Worm (Caenorhabditis elegans) whole organism, young adult: ENCODE measurements around the gene W05E10.2.

ENCODE experiments used
- F22D6.2 ChIP-seq: sonication (generic microtip); optimal IDR thresholded peaks from 2 replicates; lab custom pipeline; 2016; ENCODE audit warnings: mild to moderate bottlenecking, missing genetic modification characterization, missing compliant biosample characterization
- F39B2.1 ChIP-seq: fragments of 200-800 bp; sonication (Bioruptor generic); IDR thresholded peaks from 2 replicates; pipeline ENCODE4 v1.3.6; 2022; ENCODE audit warnings: missing genetic modification reagents, missing genetic modification characterization, missing compliant biosample characterization
- ama-1 ChIP-seq, 3 experiments: fragments of 150-350 bp in 1 of 3; sonication (generic microtip) in 2 of 3; optimal IDR thresholded peaks; 2 replicates each; lab custom pipeline; 2014 to 2018; ENCODE audit warnings: missing biosample characterization in 2 of 3, missing genetic modification characterization in 2 of 3, missing genetic modification reagents in 2 of 3
- cebp-1 ChIP-seq, 2 experiments: fragments of 200-800 bp in 1 of 2; sonication (Bioruptor generic) in 1 of 2; sonication (generic microtip) in 1 of 2; IDR thresholded peaks in 1 of 2; optimal IDR thresholded peaks in 1 of 2; 2 replicates each; pipeline versions ENCODE4 v1.3.6 to Lab custom; 2017 to 2022; ENCODE audit warnings: missing compliant biosample characterization in 2 of 2, missing genetic modification characterization in 2 of 2, mild to moderate bottlenecking in 1 of 2, missing genetic modification reagents in 1 of 2, moderate library complexity in 1 of 2
- dox-1 ChIP-seq: fragments of 200-800 bp; sonication (Bioruptor generic); IDR thresholded peaks from 2 replicates; pipeline ENCODE4 v1.3.6; 2022; ENCODE audit warnings: missing genetic modification reagents, missing genetic modification characterization, missing compliant biosample characterization
- hlh-26 ChIP-seq: fragments of 200-800 bp; sonication (Bioruptor generic); conservative IDR thresholded peaks from 2 replicates; pipeline ENCODE4 v1.3.6; 2022; ENCODE audit warnings: missing genetic modification reagents, missing genetic modification characterization, missing compliant biosample characterization
- mcd-1 ChIP-seq: fragments of 200-800 bp; sonication (Bioruptor generic); IDR thresholded peaks from 2 replicates; pipeline ENCODE4 v1.3.6; 2022; ENCODE audit warnings: missing genetic modification reagents, missing genetic modification characterization, missing compliant biosample characterization
- sea-2 ChIP-seq: fragments of 200-800 bp; sonication (Bioruptor generic); IDR thresholded peaks from 2 replicates; pipeline ENCODE4 v1.3.6; 2022; ENCODE audit warnings: missing genetic modification characterization, missing compliant biosample characterization
- unc-62 ChIP-seq: fragments of 150-350 bp; optimal IDR thresholded peaks from 2 replicates; lab custom pipeline; 2014; ENCODE audit warnings: missing biosample characterization, missing genetic modification reagents, missing genetic modification characterization
- zfh-2 ChIP-seq: fragments of 200-800 bp; sonication (Bioruptor generic); conservative IDR thresholded peaks from 2 replicates; pipeline ENCODE4 v1.3.6; 2022; ENCODE audit warnings: missing genetic modification reagents, missing genetic modification characterization, missing compliant biosample characterization
- ztf-3 ChIP-seq: fragments of 200-800 bp; sonication (Bioruptor generic); optimal IDR thresholded peaks from 2 replicates; lab custom pipeline; 2018; ENCODE audit warnings: mild to moderate bottlenecking, missing genetic modification characterization, missing compliant biosample characterization

DNA sequence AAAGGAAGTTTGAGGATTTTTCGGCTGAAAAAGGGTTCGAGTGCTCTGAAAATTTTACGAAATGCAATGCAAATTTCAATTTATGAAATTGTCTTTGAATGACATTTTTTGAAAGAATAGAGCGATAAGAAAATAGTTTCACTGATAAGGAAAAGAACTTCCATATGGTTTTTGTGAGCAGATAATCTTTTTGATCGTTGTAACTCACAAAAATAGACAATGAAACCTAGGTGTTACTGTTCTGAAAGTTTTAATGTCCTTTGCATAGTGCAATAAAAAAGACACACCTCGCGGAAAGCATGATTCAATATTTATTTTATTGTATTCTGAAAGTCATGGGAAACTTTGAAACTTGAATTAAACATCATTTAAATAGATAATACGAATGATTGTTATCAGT lies 30.0 kb downstream of the W05E10.2 start:
- TF ChIP-seq cebp-1 (GFP tag; IDR thresholded peaks at IDR 0.05; lab: Robert Waterston, UW), result no peak
- TF ChIP-seq cebp-1 (tag; optimal IDR thresholded peaks at IDR 0.05; lab: Kevin White, UChicago), result no peak
- no peak for TF ChIP-seq F22D6.2 (tag; lab: Kevin White, UChicago)
- no peak for TF ChIP-seq zfh-2 (GFP tag; lab: Robert Waterston, UW)
- TF ChIP-seq ztf-3, result no peak
- no peak for TF ChIP-seq hlh-26 (GFP tag; lab: Robert Waterston, UW)
- no peak for TF ChIP-seq F39B2.1 (GFP tag; lab: Robert Waterston, UW)
- TF ChIP-seq unc-62 (GFP tag; lab: Kevin White, UChicago), result no peak
- TF ChIP-seq ama-1 (optimal IDR thresholded peaks at IDR 0.05; lab: Kevin White, UChicago), result no peak
- TF ChIP-seq ama-1 (GFP tag; optimal IDR thresholded peaks at IDR 0.05; lab: Kevin White, UChicago), result no peak
- no peak for TF ChIP-seq mcd-1
- no peak for TF ChIP-seq dox-1 (GFP tag; lab: Robert Waterston, UW)
- TF ChIP-seq sea-2 (GFP tag; lab: Robert Waterston, UW), result no peak
